Worm (Caenorhabditis elegans): ENCODE measurements around the gene srx-54.

ce11 chrV:17008302-17008701, 33.3 kb downstream of the srx-54 start, which contains the start of gene sri-69:
- TF ChIP-seq lin-39 (tag; optimal IDR thresholded peaks at IDR 0.05), result no peak
- no peak for TF ChIP-seq tbx-2 (tag; optimal IDR thresholded peaks at IDR 0.05)

Data from whole organism, L3 larva.